Fruit fly (Drosophila melanogaster) whole organism, embryonic: ENCODE data around the gene CG14851.

Experiments used
- Adf1 ChIP-seq: fragments of 200-800 bp; sonication (Bioruptor generic); IDR thresholded peaks from 2 replicates; pipeline ENCODE4 v1.3.6; 2022; ENCODE audit warnings: missing biosample characterization, missing genetic modification characterization
- Antp ChIP-seq: fragments of 200-800 bp; sonication (Bioruptor generic); optimal IDR thresholded peaks from 3 replicates; lab custom pipeline; 2016; ENCODE audit warnings: missing biosample characterization, missing genetic modification characterization
- CG13287 ChIP-seq: fragments of 200-800 bp; sonication (Bioruptor generic); IDR thresholded peaks from 2 replicates; pipeline ENCODE4 v1.3.6; 2022; ENCODE audit warnings: missing biosample characterization, missing genetic modification characterization; ENCODE audit not compliant: partially characterized antibody
- CG1792 ChIP-seq: fragments of 200-800 bp; sonication (Bioruptor generic); optimal IDR thresholded peaks from 2 replicates; lab custom pipeline; 2016; ENCODE audit warnings: missing biosample characterization, missing genetic modification characterization
- CG18764 ChIP-seq: fragments of 200-800 bp; sonication (Bioruptor generic); optimal IDR thresholded peaks from 3 replicates; lab custom pipeline; 2016; ENCODE audit warnings: missing biosample characterization, missing genetic modification characterization
- CG2199 ChIP-seq: fragments of 200-800 bp; sonication (Bioruptor generic); IDR thresholded peaks from 3 replicates; pipeline ENCODE4 v1.3.6; 2022; ENCODE audit warnings: missing biosample characterization, missing genetic modification characterization
- CG2875 ChIP-seq: fragments of 200-800 bp; sonication (Bioruptor generic); optimal IDR thresholded peaks from 2 replicates; lab custom pipeline; 2017; ENCODE audit warnings: missing biosample characterization, mild to moderate bottlenecking, missing genetic modification characterization, missing genetic modification reagents
- CG31224 ChIP-seq: fragments of 200-800 bp; sonication (Bioruptor generic); IDR thresholded peaks from 2 replicates; pipeline ENCODE4 v1.3.6; 2022; ENCODE audit warnings: missing biosample characterization, missing genetic modification characterization
- CG32532 ChIP-seq: fragments of 200-800 bp; sonication (Bioruptor generic); IDR thresholded peaks from 2 replicates; pipeline ENCODE4 v1.3.6; 2022; ENCODE audit warnings: missing biosample characterization, missing genetic modification characterization
- CG6175 ChIP-seq: fragments of 200-800 bp; sonication (Bioruptor generic); IDR thresholded peaks from 3 replicates; pipeline ENCODE4 v1.3.6; 2022; ENCODE audit warnings: missing biosample characterization, missing genetic modification characterization
- CG7556 ChIP-seq: fragments of 200-800 bp; sonication (Bioruptor generic); optimal IDR thresholded peaks from 2 replicates; lab custom pipeline; 2017; ENCODE audit warnings: missing biosample characterization, mild to moderate bottlenecking, missing genetic modification characterization
- Camta ChIP-seq: fragments of 200-800 bp; sonication (Bioruptor generic); optimal IDR thresholded peaks from 2 replicates; lab custom pipeline; 2016; ENCODE audit warnings: missing biosample characterization, missing genetic modification characterization
- CoRest ChIP-seq: fragments of 200-800 bp; sonication (Bioruptor generic); optimal IDR thresholded peaks from 3 replicates; lab custom pipeline; 2018; ENCODE audit warnings: missing biosample characterization, mild to moderate bottlenecking, missing genetic modification characterization, moderate library complexity
- Elba2 ChIP-seq: fragments of 200-800 bp; sonication (Bioruptor generic); optimal IDR thresholded peaks from 3 replicates; lab custom pipeline; 2016; ENCODE audit warnings: missing biosample characterization, missing genetic modification characterization
- Ets65A ChIP-seq: fragments of 200-800 bp; sonication (Bioruptor generic); peaks from one replicate; lab custom pipeline; 2016; ENCODE audit warnings: missing biosample characterization, missing genetic modification characterization
- Gsc ChIP-seq: fragments of 200-800 bp; sonication (Bioruptor generic); IDR thresholded peaks from 2 replicates; pipeline ENCODE4 v1.3.6; 2022; ENCODE audit warnings: missing biosample characterization, missing genetic modification characterization
- H15 ChIP-seq: fragments of 200-800 bp; sonication (Bioruptor generic); IDR thresholded peaks from 3 replicates; pipeline ENCODE4 v1.3.6; 2022; ENCODE audit warnings: missing biosample characterization, missing genetic modification characterization
- Hmr ChIP-seq: fragments of 200-800 bp; sonication (Bioruptor generic); optimal IDR thresholded peaks from 3 replicates; lab custom pipeline; 2017; ENCODE audit warnings: mild to moderate bottlenecking, missing biosample characterization, missing genetic modification reagents, missing genetic modification characterization
- Kr ChIP-seq: fragments of 200-800 bp; sonication (Bioruptor generic); optimal IDR thresholded peaks from 2 replicates; lab custom pipeline; 2017; ENCODE audit warnings: missing biosample characterization, mild to moderate bottlenecking, missing genetic modification characterization
- Lpt ChIP-seq: fragments of >200 bp; optimal IDR thresholded peaks from 2 replicates; lab custom pipeline; 2018; ENCODE audit warnings: missing biosample characterization, missing genetic modification characterization
- Myb ChIP-seq: fragments of 200-800 bp; sonication (Bioruptor generic); optimal IDR thresholded peaks from 2 replicates; lab custom pipeline; 2016; ENCODE audit warnings: missing biosample characterization, missing genetic modification characterization
- Neu2 ChIP-seq: fragments of 200-800 bp; sonication (Bioruptor generic); optimal IDR thresholded peaks from 3 replicates; lab custom pipeline; 2016; ENCODE audit warnings: missing biosample characterization, missing genetic modification characterization, borderline replicate concordance
- Oli ChIP-seq: fragments of 200-800 bp; sonication (Bioruptor generic); optimal IDR thresholded peaks from 2 replicates; lab custom pipeline; 2018; ENCODE audit warnings: missing biosample characterization, mild to moderate bottlenecking, missing genetic modification characterization, moderate library complexity
- Trl ChIP-seq, 3 experiments: fragments of >200 bp in 2 of 3; fragments of 200-800 bp in 1 of 3; sonication (Bioruptor generic) in 1 of 3; optimal IDR thresholded peaks; 2 replicates in 1 of 3; 3 replicates in 2 of 3; lab custom pipeline; 2016 to 2017; ENCODE audit warnings: missing biosample characterization in 1 of 3, missing genetic modification characterization in 1 of 3
- Xrp1 ChIP-seq: fragments of 200-800 bp; sonication (Bioruptor generic); IDR thresholded peaks from 2 replicates; pipeline ENCODE4 v1.3.6; 2022; ENCODE audit warnings: missing biosample characterization, missing genetic modification characterization
- ab ChIP-seq: fragments of 200-800 bp; sonication (Bioruptor generic); optimal IDR thresholded peaks from 2 replicates; lab custom pipeline; 2016; ENCODE audit warnings: missing biosample characterization, missing genetic modification characterization
- ap ChIP-seq: fragments of 200-800 bp; sonication (Bioruptor generic); IDR thresholded peaks from 2 replicates; pipeline ENCODE4 v1.3.6; 2022; ENCODE audit warnings: missing biosample characterization, missing genetic modification characterization
- bbx ChIP-seq: fragments of 200-800 bp; sonication (Bioruptor generic); IDR thresholded peaks from 2 replicates; pipeline ENCODE4 v1.3.6; 2022; ENCODE audit warnings: missing biosample characterization, missing genetic modification characterization; ENCODE audit not compliant: partially characterized antibody
- cato ChIP-seq: fragments of 200-800 bp; sonication (Bioruptor generic); optimal IDR thresholded peaks from 2 replicates; lab custom pipeline; 2016; ENCODE audit warnings: missing biosample characterization, missing genetic modification characterization, borderline replicate concordance
- corto ChIP-seq: fragments of 200-800 bp; sonication (Bioruptor generic); optimal IDR thresholded peaks from 2 replicates; lab custom pipeline; 2016; ENCODE audit warnings: missing biosample characterization, mild to moderate bottlenecking, missing genetic modification characterization, moderate library complexity
- crc ChIP-seq: fragments of 200-800 bp; sonication (Bioruptor generic); optimal IDR thresholded peaks from 2 replicates; lab custom pipeline; 2016; ENCODE audit warnings: missing biosample characterization, missing genetic modification characterization
- eve ChIP-seq, 2 experiments: fragments of >200 bp; optimal IDR thresholded peaks; 2 replicates each; lab custom pipeline; 2017; ENCODE audit warnings: missing biosample characterization in 2 of 2, missing genetic modification characterization in 2 of 2
- fd3F ChIP-seq: fragments of 200-800 bp; sonication (Bioruptor generic); optimal IDR thresholded peaks from 2 replicates; lab custom pipeline; 2018; ENCODE audit warnings: missing biosample characterization, mild to moderate bottlenecking, missing genetic modification characterization, moderate library complexity
- fu2 ChIP-seq: fragments of 200-800 bp; sonication (Bioruptor generic); optimal IDR thresholded peaks from 2 replicates; lab custom pipeline; 2016; ENCODE audit warnings: missing biosample characterization, missing genetic modification characterization
- grau ChIP-seq: fragments of 200-800 bp; optimal IDR thresholded peaks from 3 replicates; lab custom pipeline; 2019; ENCODE audit warnings: missing biosample characterization, mild to moderate bottlenecking, missing genetic modification characterization, moderate library complexity
- hth ChIP-seq: fragments of >200 bp; optimal IDR thresholded peaks from 2 replicates; lab custom pipeline; 2017; ENCODE audit warnings: inconsistent platforms
- insv ChIP-seq, 2 experiments: fragments of 200-800 bp; sonication (Bioruptor generic); optimal IDR thresholded peaks; 3 replicates each; lab custom pipeline; 2016 to 2018; ENCODE audit warnings: missing biosample characterization in 2 of 2, missing genetic modification characterization in 2 of 2
- lab ChIP-seq: fragments of 200-800 bp; sonication (Bioruptor generic); optimal IDR thresholded peaks from 3 replicates; lab custom pipeline; 2017; ENCODE audit warnings: missing biosample characterization, missing genetic modification characterization, mild to moderate bottlenecking, moderate library complexity, missing genetic modification reagents
- lmd ChIP-seq: fragments of 200-800 bp; sonication (Bioruptor generic); IDR thresholded peaks from 2 replicates; pipeline ENCODE4 v1.3.6; 2022; ENCODE audit warnings: missing biosample characterization, missing genetic modification characterization
- lola ChIP-seq, 3 experiments: fragments of >200 bp in 2 of 3; fragments of 200-800 bp in 1 of 3; sonication (Bioruptor generic) in 1 of 3; optimal IDR thresholded peaks; 2 replicates each; lab custom pipeline; 2017 to 2019; ENCODE audit warnings: missing biosample characterization in 3 of 3, missing genetic modification characterization in 3 of 3, mild to moderate bottlenecking in 1 of 3, moderate library complexity in 1 of 3
- maf-S ChIP-seq: fragments of 200-800 bp; sonication (Bioruptor generic); optimal IDR thresholded peaks from 2 replicates; lab custom pipeline; 2016; ENCODE audit warnings: missing biosample characterization, missing genetic modification characterization
- org-1 ChIP-seq: fragments of 200-800 bp; sonication (Bioruptor generic); optimal IDR thresholded peaks from 2 replicates; lab custom pipeline; 2017; ENCODE audit warnings: missing biosample characterization, missing genetic modification characterization
- pho ChIP-seq: fragments of 200-800 bp; sonication (Bioruptor generic); optimal IDR thresholded peaks from 2 replicates; lab custom pipeline; 2016; ENCODE audit warnings: missing biosample characterization, missing genetic modification characterization
- phol ChIP-seq: fragments of 200-800 bp; sonication (Bioruptor generic); optimal IDR thresholded peaks from 3 replicates; lab custom pipeline; 2018; ENCODE audit warnings: missing biosample characterization, mild to moderate bottlenecking, missing genetic modification characterization, moderate library complexity
- psq ChIP-seq: fragments of 200-800 bp; sonication (Bioruptor generic); optimal IDR thresholded peaks from 2 replicates; lab custom pipeline; 2017; ENCODE audit warnings: missing biosample characterization, missing genetic modification characterization
- run ChIP-seq: fragments of 200-800 bp; sonication (Bioruptor generic); optimal IDR thresholded peaks from 3 replicates; lab custom pipeline; 2018; ENCODE audit warnings: missing biosample characterization, mild to moderate bottlenecking, missing genetic modification characterization
- sima ChIP-seq: fragments of 200-800 bp; sonication (Bioruptor generic); optimal IDR thresholded peaks from 2 replicates; lab custom pipeline; 2016; ENCODE audit warnings: missing biosample characterization, missing genetic modification characterization
- slbo ChIP-seq: fragments of 200-800 bp; sonication (Bioruptor generic); IDR thresholded peaks from 2 replicates; pipeline ENCODE4 v1.3.6; 2022; ENCODE audit warnings: missing biosample characterization, missing genetic modification characterization
- trh ChIP-seq: fragments of 200-800 bp; sonication (Bioruptor generic); optimal IDR thresholded peaks from 2 replicates; lab custom pipeline; 2016; ENCODE audit warnings: missing biosample characterization, missing genetic modification characterization
- zfh2 ChIP-seq: fragments of 200-800 bp; sonication (Bioruptor generic); optimal IDR thresholded peaks from 2 replicates; lab custom pipeline; 2016; ENCODE audit warnings: missing biosample characterization, missing genetic modification characterization

CG14851 gene

DNA sequence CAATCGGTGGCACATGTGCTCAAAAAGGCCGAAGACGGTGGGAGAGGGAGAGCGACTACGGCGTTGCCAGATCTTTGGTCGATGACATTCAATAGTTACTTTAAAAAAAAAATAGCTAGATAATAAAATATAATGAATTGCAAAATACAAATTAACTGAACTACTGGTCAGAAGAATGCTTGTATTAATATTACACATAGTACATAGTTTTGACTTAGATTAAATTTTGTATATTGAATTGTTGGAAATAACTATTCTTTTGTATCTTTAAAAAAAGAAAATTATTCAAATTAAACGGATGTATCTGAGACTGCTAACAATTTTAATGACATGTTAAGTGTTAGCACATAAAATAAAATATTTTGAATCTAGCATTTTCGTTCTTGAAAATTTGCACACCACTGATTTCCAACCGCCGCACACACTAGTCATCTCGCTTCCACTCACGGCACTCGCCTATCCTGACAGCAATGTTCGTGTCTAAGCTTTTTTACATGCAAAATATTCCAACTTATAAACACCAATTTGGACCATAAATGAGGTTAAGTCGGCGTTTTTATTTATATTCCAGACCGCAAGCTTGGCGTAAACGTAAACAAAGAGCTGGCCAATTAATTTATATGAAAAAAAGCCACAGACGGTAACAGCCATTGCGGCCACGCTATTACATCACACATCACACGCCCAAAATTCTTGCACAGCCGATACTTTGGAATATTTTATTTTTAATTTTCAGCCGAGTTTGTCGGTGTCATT, 13.0 kb downstream of the CG14851 start (continued):
- TF ChIP-seq maf-S (peak; percentile 21), crc (GFP tag; lab: Kevin White, UChicago) (peak; percentile 7), bbx (no peak), phol (tag; lab: Kevin White, UChicago) (peak; percentile 85), CoRest (tag; lab: Kevin White, UChicago) (peak; percentile 89), fu2 (GFP tag; lab: Kevin White, UChicago) (peak; percentile 30), Elba2 (GFP tag; lab: Kevin White, UChicago) (peak; percentile 10), CG32532 (GFP tag; lab: Robert Waterston, UW) (peak; percentile 76), Hmr (GFP tag; lab: Kevin White, UChicago) (peak; percentile 70), slbo (peak; percentile 84), CG2875 (GFP tag; lab: Kevin White, UChicago) (peak; percentile 24), CG2199 (no peak), Lpt (GFP tag; lab: Kevin White, UChicago) (no peak), sima (no peak), lab (peak; percentile 74), Myb (GFP tag; lab: Kevin White, UChicago) (no peak), CG18764 (GFP tag; lab: Kevin White, UChicago) (peak; percentile 66), Gsc (no peak), CG13287 (GFP tag; lab: Robert Waterston, UW) (no peak), Kr (GFP tag; lab: Kevin White, UChicago) (no peak), ab (GFP tag; lab: Kevin White, UChicago) (no peak), Antp (no peak), run (tag; lab: Kevin White, UChicago) (no peak), Oli (tag; lab: Kevin White, UChicago) (peak; percentile 75), insv (GFP tag; optimal IDR thresholded peaks at IDR 0.05; lab: Kevin White, UChicago) (no peak), lola (GFP tag; optimal IDR thresholded peaks at IDR 0.05; lab: Kevin White, UChicago) (peak in 1 of 3 experiments; percentile 81), Trl (optimal IDR thresholded peaks at IDR 0.05; lab: Kevin White, UChicago) (peak; percentile 37 to 49), Trl (GFP tag; optimal IDR thresholded peaks at IDR 0.05; lab: Kevin White, UChicago) (no peak), CG7556 (GFP tag; lab: Kevin White, UChicago) (peak; percentile 87), Adf1 (GFP tag; lab: Robert Waterston, UW) (0 out of 2 replicates have a peak, but pooled peaks have one; percentile 7), pho (GFP tag; lab: Kevin White, UChicago) (peak; percentile 76), trh (GFP tag; lab: Kevin White, UChicago) (peak; percentile 44), CG1792 (GFP tag; lab: Kevin White, UChicago) (peak; percentile 22), zfh2 (GFP tag; lab: Kevin White, UChicago) (peak; percentile 61), ap (GFP tag; lab: Robert Waterston, UW) (no peak), psq (peak; percentile 92), hth (lab: Kevin White, UChicago) (no peak), Camta (GFP tag; lab: Kevin White, UChicago) (peak; percentile 70), Xrp1 (peak; percentile 71), corto (no peak), lmd (GFP tag; lab: Robert Waterston, UW) (peak; percentile 76), Ets65A (GFP tag; lab: Kevin White, UChicago) (peak; percentile 95), Neu2 (GFP tag; lab: Kevin White, UChicago) (no peak), fd3F (GFP tag; lab: Kevin White, UChicago) (peak; percentile 70), grau (tag; lab: Kevin White, UChicago) (peak; percentile 81), org-1 (GFP tag; lab: Kevin White, UChicago) (peak; percentile 43), H15 (GFP tag; lab: Robert Waterston, UW) (peak; percentile 62; the same call in 1 of the 3 replicates), CG31224 (peak; percentile 60), CG6175 (no peak), eve (GFP tag; optimal IDR thresholded peaks at IDR 0.05; lab: Kevin White, UChicago) (no peak), cato (peak; percentile 74)
